Fruit fly (Drosophila melanogaster) whole organism: ENCODE data around the gene CG14195.
A peak's percentile ranks its signal among the peaks of the same experiment; 100 is the strongest.

Experiments
- CG8478 ChIP-seq: fragments of >200 bp; optimal IDR thresholded peaks from 2 replicates; lab custom pipeline; 2018; ENCODE audit warnings: inconsistent platforms
- Dll ChIP-seq: fragments of >200 bp; optimal IDR thresholded peaks from 2 replicates; lab custom pipeline; 2017
- EcR ChIP-seq, 2 experiments: fragments of >200 bp; optimal IDR thresholded peaks; 2 replicates each; lab custom pipeline; 2017; ENCODE audit warnings: missing biosample characterization in 2 of 2, missing genetic modification characterization in 2 of 2, missing genetic modification reagents in 2 of 2
- pan ChIP-seq: fragments of >200 bp; optimal IDR thresholded peaks from 2 replicates; lab custom pipeline; 2017
- psq ChIP-seq: fragments of >200 bp; optimal IDR thresholded peaks from 2 replicates; lab custom pipeline; 2017
- usp ChIP-seq: fragments of >200 bp; optimal IDR thresholded peaks from 2 replicates; lab custom pipeline; 2017; ENCODE audit warnings: missing biosample characterization, missing genetic modification characterization, mixed read lengths

CG14195 gene

dm6 chrX:19239365-19239764 is 27.5 kb upstream of the CG14195 start:
- TF ChIP-seq pan (no peak), psq (no peak), CG8478 (lab: Kevin White, UChicago) (no peak), usp (GFP tag; lab: Kevin White, UChicago) (no peak), Dll (lab: Kevin White, UChicago) (no peak), EcR (GFP tag; optimal IDR thresholded peaks at IDR 0.05; lab: Kevin White, UChicago) (no peak)

- TF ChIP-seq Dll (lab: Kevin White, UChicago) (no peak), usp (GFP tag; lab: Kevin White, UChicago) (no peak), psq (no peak), CG8478 (lab: Kevin White, UChicago) (no peak), pan (no peak), EcR (GFP tag; optimal IDR thresholded peaks at IDR 0.05; lab: Kevin White, UChicago) (no peak)
Observed at dm6 chrX:19238613-19239012, 26.7 kb upstream of the CG14195 start.

- no peak for TF ChIP-seq EcR (GFP tag; optimal IDR thresholded peaks at IDR 0.05; lab: Kevin White, UChicago)
- no peak for TF ChIP-seq pan
- no peak for TF ChIP-seq psq
- TF ChIP-seq Dll (lab: Kevin White, UChicago): no peak
- no peak for TF ChIP-seq CG8478 (lab: Kevin White, UChicago)
- TF ChIP-seq usp (GFP tag; lab: Kevin White, UChicago): no peak
Observed at dm6 chrX:19229855-19230433, 18.1 kb upstream of the CG14195 start.

- TF ChIP-seq pan (no peak), usp (GFP tag; lab: Kevin White, UChicago) (no peak), psq (no peak), EcR (GFP tag; optimal IDR thresholded peaks at IDR 0.05; lab: Kevin White, UChicago) (no peak), CG8478 (lab: Kevin White, UChicago) (no peak), Dll (lab: Kevin White, UChicago) (no peak)
Observed at dm6 chrX:19225304-19225640, 13.4 kb upstream of the CG14195 start.

- no peak for TF ChIP-seq EcR (GFP tag; optimal IDR thresholded peaks at IDR 0.05; lab: Kevin White, UChicago)
- TF ChIP-seq Dll (lab: Kevin White, UChicago): no peak
- TF ChIP-seq usp (GFP tag; lab: Kevin White, UChicago): no peak
- TF ChIP-seq CG8478 (lab: Kevin White, UChicago): no peak
- no peak for TF ChIP-seq pan
- no peak for TF ChIP-seq psq
Observed at dm6 chrX:19224580-19225303, 12.9 kb upstream of the CG14195 start.

dm6 chrX:19220963-19221572 is 9.2 kb upstream of the CG14195 start:
- TF ChIP-seq psq (no peak), EcR (GFP tag; optimal IDR thresholded peaks at IDR 0.05; lab: Kevin White, UChicago) (no peak), Dll (lab: Kevin White, UChicago) (no peak), CG8478 (lab: Kevin White, UChicago) (no peak), usp (GFP tag; lab: Kevin White, UChicago) (no peak), pan (no peak)

- TF ChIP-seq usp (GFP tag; lab: Kevin White, UChicago): no peak
- TF ChIP-seq EcR (GFP tag; optimal IDR thresholded peaks at IDR 0.05; lab: Kevin White, UChicago): no peak
- peak; percentile 76 for TF ChIP-seq Dll (lab: Kevin White, UChicago)
Observed at dm6 chrX:19220415-19220814, 8.5 kb upstream of the CG14195 start, which contains the start of gene CG7884. Gene CG7884 (plus strand): TSS chrX:19220622.

dm6 chrX:19216671-19217070 is 4.8 kb upstream of the CG14195 start:
- TF ChIP-seq Dll (lab: Kevin White, UChicago) (no peak), EcR (GFP tag; optimal IDR thresholded peaks at IDR 0.05; lab: Kevin White, UChicago) (no peak), pan (no peak)

- TF ChIP-seq usp (GFP tag; lab: Kevin White, UChicago) (no peak), EcR (GFP tag; optimal IDR thresholded peaks at IDR 0.05; lab: Kevin White, UChicago) (no peak), Dll (lab: Kevin White, UChicago) (no peak), CG8478 (lab: Kevin White, UChicago) (no peak), psq (no peak), pan (no peak)
Observed at dm6 chrX:19215215-19215614, 3.3 kb upstream of the CG14195 start, which contains the start of gene Muc18B. Gene Muc18B (plus strand): TSS chrX:19215515.

dm6 chrX:19212954-19213353 is 1.1 kb upstream of the CG14195 start, which contains the start of gene Mur18B:
Gene Mur18B (plus strand): TSS chrX:19213254.
- TF ChIP-seq Dll (lab: Kevin White, UChicago): no peak
- TF ChIP-seq psq: no peak
- no peak for TF ChIP-seq EcR (GFP tag; optimal IDR thresholded peaks at IDR 0.05; lab: Kevin White, UChicago)

- no peak for TF ChIP-seq EcR (GFP tag; optimal IDR thresholded peaks at IDR 0.05; lab: Kevin White, UChicago)
- no peak for TF ChIP-seq psq
- no peak for TF ChIP-seq usp (GFP tag; lab: Kevin White, UChicago)
- no peak for TF ChIP-seq Dll (lab: Kevin White, UChicago)
- TF ChIP-seq pan: no peak
- TF ChIP-seq CG8478 (lab: Kevin White, UChicago): no peak
Observed at dm6 chrX:19208014-19208413, 3.9 kb downstream of the CG14195 start, which contains the start of gene Ulp1. Gene Ulp1 (minus strand): TSS chrX:19208187.

dm6 chrX:19201630-19202029 is 10.3 kb downstream of the CG14195 start, which contains the start of gene CG7990:
Gene CG7990 (minus strand): TSS chrX:19201979.
- TF ChIP-seq EcR (GFP tag; optimal IDR thresholded peaks at IDR 0.05; lab: Kevin White, UChicago) (no peak), pan (no peak), CG8478 (lab: Kevin White, UChicago) (no peak), psq (no peak), usp (GFP tag; lab: Kevin White, UChicago) (no peak), Dll (lab: Kevin White, UChicago) (no peak)
